Fruit fly (Drosophila melanogaster) whole organism, embryonic: ENCODE measurements around the gene firl.

Experiments
- ATbp ChIP-seq: fragments of 200-800 bp; sonication (Bioruptor generic); optimal IDR thresholded peaks from 2 replicates; lab custom pipeline; 2017; ENCODE audit warnings: missing biosample characterization, mild to moderate bottlenecking, missing genetic modification characterization, missing genetic modification reagents
- Atf6 ChIP-seq: fragments of 200-800 bp; sonication (Bioruptor generic); IDR thresholded peaks from 2 replicates; pipeline ENCODE4 v1.3.6; 2022; ENCODE audit warnings: missing biosample characterization, missing genetic modification characterization
- Blimp-1 ChIP-seq: fragments of 200-800 bp; sonication (Bioruptor generic); optimal IDR thresholded peaks from 3 replicates; lab custom pipeline; 2018; ENCODE audit warnings: missing biosample characterization, missing genetic modification characterization, mild to moderate bottlenecking, moderate library complexity, missing genetic modification reagents
- CG10147 ChIP-seq: fragments of 200-800 bp; sonication (Bioruptor generic); optimal IDR thresholded peaks from 2 replicates; lab custom pipeline; 2019; ENCODE audit warnings: missing biosample characterization, mild to moderate bottlenecking, missing genetic modification characterization, moderate library complexity
- CG10366 ChIP-seq: fragments of 200-800 bp; sonication (Bioruptor generic); IDR thresholded peaks from 2 replicates; pipeline ENCODE4 v1.3.6; 2022; ENCODE audit warnings: missing biosample characterization, missing genetic modification characterization
- CG10543 ChIP-seq: fragments of 200-800 bp; sonication (Bioruptor generic); optimal IDR thresholded peaks from 3 replicates; lab custom pipeline; 2017; ENCODE audit warnings: missing biosample characterization, mild to moderate bottlenecking, missing genetic modification characterization, moderate library complexity
- CG11504 ChIP-seq: fragments of 200-800 bp; sonication (Bioruptor generic); optimal IDR thresholded peaks from 3 replicates; lab custom pipeline; 2019; ENCODE audit warnings: missing biosample characterization, mild to moderate bottlenecking, missing genetic modification characterization, moderate library complexity
- CG12659 ChIP-seq: fragments of 200-800 bp; sonication (Bioruptor generic); optimal IDR thresholded peaks from 3 replicates; lab custom pipeline; 2017; ENCODE audit warnings: mild to moderate bottlenecking, missing biosample characterization, missing genetic modification reagents, missing genetic modification characterization
- CG15073 ChIP-seq: fragments of 200-800 bp; sonication (Bioruptor generic); optimal IDR thresholded peaks from 2 replicates; lab custom pipeline; 2016; ENCODE audit warnings: missing biosample characterization, missing genetic modification characterization
- CG1529 ChIP-seq: fragments of 200-800 bp; sonication (Bioruptor generic); optimal IDR thresholded peaks from 3 replicates; lab custom pipeline; 2018; ENCODE audit warnings: missing biosample characterization, missing genetic modification characterization
- CG1647 ChIP-seq: fragments of 200-800 bp; sonication (Bioruptor generic); optimal IDR thresholded peaks from 3 replicates; lab custom pipeline; 2016; ENCODE audit warnings: missing biosample characterization, missing genetic modification characterization
- CG17186 ChIP-seq: fragments of 200-800 bp; sonication (Bioruptor generic); optimal IDR thresholded peaks from 3 replicates; lab custom pipeline; 2017; ENCODE audit warnings: missing biosample characterization, missing genetic modification reagents, missing genetic modification characterization
- CG17802 ChIP-seq: fragments of 200-800 bp; sonication (Bioruptor generic); optimal IDR thresholded peaks from 2 replicates; lab custom pipeline; 2018; ENCODE audit warnings: missing biosample characterization, mild to moderate bottlenecking, missing genetic modification characterization, moderate library complexity
- CG2712 ChIP-seq: fragments of 200-800 bp; optimal IDR thresholded peaks from 3 replicates; lab custom pipeline; 2019; ENCODE audit warnings: missing biosample characterization, mild to moderate bottlenecking, missing genetic modification characterization, moderate library complexity
- CG2889 ChIP-seq: fragments of 200-800 bp; sonication (Bioruptor generic); IDR thresholded peaks from 3 replicates; pipeline ENCODE4 v1.3.6; 2022; ENCODE audit warnings: missing biosample characterization, missing genetic modification characterization
- CG34376 ChIP-seq: fragments of 200-800 bp; sonication (Bioruptor generic); optimal IDR thresholded peaks from 2 replicates; lab custom pipeline; 2018; ENCODE audit warnings: missing biosample characterization, mild to moderate bottlenecking, missing genetic modification characterization
- CG4328 ChIP-seq: fragments of 200-800 bp; sonication (Bioruptor generic); optimal IDR thresholded peaks from 3 replicates; lab custom pipeline; 2017; ENCODE audit warnings: missing biosample characterization, missing genetic modification reagents, missing genetic modification characterization
- CG4404 ChIP-seq: fragments of 200-800 bp; sonication (Bioruptor generic); IDR thresholded peaks from 2 replicates; pipeline ENCODE4 v1.3.6; 2022; ENCODE audit warnings: missing biosample characterization, missing genetic modification characterization
- CG6254 ChIP-seq: fragments of 200-800 bp; sonication (Bioruptor generic); optimal IDR thresholded peaks from 3 replicates; lab custom pipeline; 2017; ENCODE audit warnings: mild to moderate bottlenecking, missing biosample characterization, missing genetic modification reagents, missing genetic modification characterization
- CG6854 ChIP-seq: fragments of 200-800 bp; sonication (Bioruptor generic); optimal IDR thresholded peaks from 3 replicates; lab custom pipeline; 2017; ENCODE audit warnings: missing biosample characterization, mild to moderate bottlenecking, missing genetic modification characterization
- CG7987 ChIP-seq: fragments of 200-800 bp; sonication (Bioruptor generic); optimal IDR thresholded peaks from 2 replicates; lab custom pipeline; 2018; ENCODE audit warnings: missing biosample characterization, mild to moderate bottlenecking, missing genetic modification characterization, moderate library complexity
- CG9609 ChIP-seq: fragments of 200-800 bp; sonication (Bioruptor generic); optimal IDR thresholded peaks from 3 replicates; lab custom pipeline; 2016; ENCODE audit warnings: missing biosample characterization, missing genetic modification characterization
- CG9727 ChIP-seq: fragments of 200-800 bp; sonication (Bioruptor generic); optimal IDR thresholded peaks from 3 replicates; lab custom pipeline; 2017; ENCODE audit warnings: missing biosample characterization, mild to moderate bottlenecking, missing genetic modification characterization
- CG9817 ChIP-seq: fragments of 200-800 bp; sonication (Bioruptor generic); optimal IDR thresholded peaks from 2 replicates; lab custom pipeline; 2018; ENCODE audit warnings: missing biosample characterization, mild to moderate bottlenecking, missing genetic modification characterization, moderate library complexity
- Fer3 ChIP-seq: fragments of 200-800 bp; sonication (Bioruptor generic); optimal IDR thresholded peaks from 2 replicates; lab custom pipeline; 2018; ENCODE audit warnings: missing biosample characterization, mild to moderate bottlenecking, missing genetic modification characterization, moderate library complexity
- HLHmδ ChIP-seq: fragments of 200-800 bp; sonication (Bioruptor generic); optimal IDR thresholded peaks from 2 replicates; lab custom pipeline; 2018; ENCODE audit warnings: missing biosample characterization, mild to moderate bottlenecking, missing genetic modification characterization, moderate library complexity
- Hand ChIP-seq: fragments of 200-800 bp; sonication (Bioruptor generic); optimal IDR thresholded peaks from 2 replicates; lab custom pipeline; 2017; ENCODE audit warnings: mild to moderate bottlenecking, missing biosample characterization, missing genetic modification reagents, missing genetic modification characterization
- Med ChIP-seq: fragments of 200-800 bp; sonication (Bioruptor generic); peaks from one replicate; lab custom pipeline; 2016; ENCODE audit warnings: missing biosample characterization, missing genetic modification characterization, mild to moderate bottlenecking, inconsistent platforms, moderate library complexity
- Mrtf ChIP-seq: fragments of 200-800 bp; sonication (Bioruptor generic); IDR thresholded peaks from 3 replicates; pipeline ENCODE4 v1.3.6; 2022; ENCODE audit warnings: missing biosample characterization, missing genetic modification characterization
- NFAT ChIP-seq: fragments of 200-800 bp; sonication (Bioruptor generic); IDR thresholded peaks from 2 replicates; pipeline ENCODE4 v1.3.6; 2022; ENCODE audit warnings: missing biosample characterization, missing genetic modification characterization
- Nf-YB ChIP-seq: fragments of 200-800 bp; sonication (Bioruptor generic); optimal IDR thresholded peaks from 3 replicates; lab custom pipeline; 2019; ENCODE audit warnings: missing biosample characterization, mild to moderate bottlenecking, missing genetic modification characterization, moderate library complexity
- Poxn ChIP-seq: fragments of 200-800 bp; sonication (Bioruptor generic); IDR thresholded peaks from 2 replicates; pipeline ENCODE4 v1.3.6; 2022; ENCODE audit warnings: missing biosample characterization, missing genetic modification characterization
- Rfx ChIP-seq: fragments of 200-800 bp; sonication (Bioruptor generic); IDR thresholded peaks from 2 replicates; pipeline ENCODE4 v1.3.6; 2022; ENCODE audit warnings: missing biosample characterization, missing genetic modification characterization
- Sox100B ChIP-seq: fragments of 200-800 bp; sonication (Bioruptor generic); optimal IDR thresholded peaks from 3 replicates; lab custom pipeline; 2018; ENCODE audit warnings: missing biosample characterization, mild to moderate bottlenecking, missing genetic modification characterization
- Spps ChIP-seq: fragments of 200-800 bp; sonication (Bioruptor generic); optimal IDR thresholded peaks from 2 replicates; lab custom pipeline; 2018; ENCODE audit warnings: missing biosample characterization, mild to moderate bottlenecking, missing genetic modification characterization
- abd-A ChIP-seq: fragments of 200-800 bp; sonication (Bioruptor generic); optimal IDR thresholded peaks from 3 replicates; lab custom pipeline; 2019; ENCODE audit warnings: missing biosample characterization, mild to moderate bottlenecking, missing genetic modification characterization, moderate library complexity
- al ChIP-seq: fragments of 200-800 bp; sonication (Bioruptor generic); IDR thresholded peaks from 2 replicates; pipeline ENCODE4 v1.3.6; 2022; ENCODE audit warnings: missing biosample characterization, missing genetic modification characterization
- ato ChIP-seq: fragments of 200-800 bp; sonication (Bioruptor generic); IDR thresholded peaks from 2 replicates; pipeline ENCODE4 v1.3.6; 2022; ENCODE audit warnings: missing biosample characterization, missing genetic modification characterization; ENCODE audit not compliant: partially characterized antibody
- bcd ChIP-seq: fragments of 200-800 bp; sonication (Bioruptor generic); optimal IDR thresholded peaks from 2 replicates; lab custom pipeline; 2017; ENCODE audit warnings: missing biosample characterization, mild to moderate bottlenecking, missing genetic modification characterization
- cas ChIP-seq: fragments of 200-800 bp; sonication (Bioruptor generic); IDR thresholded peaks from 2 replicates; pipeline ENCODE4 v1.3.6; 2022; ENCODE audit warnings: missing biosample characterization, missing genetic modification characterization
- caup ChIP-seq: fragments of 200-800 bp; sonication (Bioruptor generic); optimal IDR thresholded peaks from 3 replicates; lab custom pipeline; 2017; ENCODE audit warnings: missing biosample characterization, mild to moderate bottlenecking, missing genetic modification characterization, moderate library complexity; ENCODE audit not compliant: severe bottlenecking
- fd3F ChIP-seq: fragments of 200-800 bp; sonication (Bioruptor generic); optimal IDR thresholded peaks from 2 replicates; lab custom pipeline; 2018; ENCODE audit warnings: missing biosample characterization, mild to moderate bottlenecking, missing genetic modification characterization, moderate library complexity
- gce ChIP-seq: fragments of 200-800 bp; sonication (Bioruptor generic); IDR thresholded peaks from 3 replicates; pipeline ENCODE4 v1.3.6; 2022; ENCODE audit warnings: missing biosample characterization, missing genetic modification characterization
- grau ChIP-seq: fragments of 200-800 bp; optimal IDR thresholded peaks from 3 replicates; lab custom pipeline; 2019; ENCODE audit warnings: missing biosample characterization, mild to moderate bottlenecking, missing genetic modification characterization, moderate library complexity
- org-1 ChIP-seq: fragments of 200-800 bp; sonication (Bioruptor generic); optimal IDR thresholded peaks from 2 replicates; lab custom pipeline; 2017; ENCODE audit warnings: missing biosample characterization, missing genetic modification characterization
- unpg ChIP-seq: fragments of 200-800 bp; sonication (Bioruptor generic); optimal IDR thresholded peaks from 3 replicates; lab custom pipeline; 2018; ENCODE audit warnings: missing biosample characterization, mild to moderate bottlenecking, missing genetic modification characterization, moderate library complexity
- zen ChIP-seq: fragments of 200-800 bp; sonication (Bioruptor generic); optimal IDR thresholded peaks from 3 replicates; lab custom pipeline; 2018; ENCODE audit warnings: missing biosample characterization, mild to moderate bottlenecking, missing genetic modification characterization, moderate library complexity
- zen2 ChIP-seq: fragments of 200-800 bp; sonication (Bioruptor generic); IDR thresholded peaks from 3 replicates; pipeline ENCODE4 v1.3.6; 2022; ENCODE audit warnings: missing biosample characterization, missing genetic modification characterization; ENCODE audit not compliant: partially characterized antibody

firl gene

DNA sequence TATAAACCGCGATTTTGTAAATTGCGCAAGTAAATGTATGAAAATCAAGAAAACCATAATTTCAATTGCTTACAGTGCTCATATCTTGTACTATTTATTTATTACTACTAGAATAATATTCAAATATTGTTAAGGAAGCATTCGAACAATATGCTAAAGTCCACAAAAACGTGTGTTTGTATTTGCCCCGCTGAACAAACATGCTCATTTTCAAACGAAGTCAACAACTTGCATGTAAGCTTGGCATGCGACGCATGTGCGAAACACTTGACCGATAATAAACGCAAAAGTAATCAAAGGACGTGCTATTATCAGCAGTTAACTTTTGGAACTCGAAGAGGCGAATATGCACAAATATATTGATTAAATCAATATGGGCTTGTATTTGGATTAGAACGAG, 45.4 kb downstream of the firl start (continued):
- TF ChIP-seq Med (peak; percentile 94), CG17802 (tag; lab: Kevin White, UChicago) (peak; percentile 15), CG12659 (GFP tag; lab: Kevin White, UChicago) (peak; percentile 83), CG6854 (GFP tag; lab: Kevin White, UChicago) (peak; percentile 48), CG9609 (peak; percentile 9), unpg (GFP tag; lab: Kevin White, UChicago) (peak; percentile 75), CG17186 (GFP tag; lab: Kevin White, UChicago) (no peak), Blimp-1 (peak; percentile 76), ato (GFP tag; lab: Robert Waterston, UW) (no peak), abd-A (tag; lab: Kevin White, UChicago) (no peak), CG11504 (tag; lab: Kevin White, UChicago) (peak; percentile 46), zen (tag; lab: Kevin White, UChicago) (no peak), Poxn (GFP tag; lab: Robert Waterston, UW) (no peak), Nf-YB (GFP tag; lab: Kevin White, UChicago) (peak; percentile 48), CG1529 (GFP tag; lab: Kevin White, UChicago) (peak; percentile 86), Spps (tag; lab: Kevin White, UChicago) (peak; percentile 23), caup (GFP tag; lab: Kevin White, UChicago) (peak; percentile 85), bcd (GFP tag; lab: Kevin White, UChicago) (peak; percentile 34), CG4404 (no peak), org-1 (GFP tag; lab: Kevin White, UChicago) (peak; percentile 62), CG1647 (GFP tag; lab: Kevin White, UChicago) (peak; percentile 33), zen2 (GFP tag; lab: Robert Waterston, UW) (no peak), ATbp (GFP tag; lab: Kevin White, UChicago) (peak; percentile 93), cas (GFP tag; lab: Robert Waterston, UW) (no peak), CG2712 (peak; percentile 26), CG7987 (peak; percentile 91), CG9727 (GFP tag; lab: Kevin White, UChicago) (peak; percentile 36), HLHmδ (GFP tag; lab: Kevin White, UChicago) (peak; percentile 52), CG6254 (GFP tag; lab: Kevin White, UChicago) (peak; percentile 39), CG15073 (GFP tag; lab: Kevin White, UChicago) (peak; percentile 19), Mrtf (GFP tag; lab: Robert Waterston, UW) (no peak), CG2889 (GFP tag; lab: Robert Waterston, UW) (no peak), gce (GFP tag; lab: Robert Waterston, UW) (no peak), CG4328 (GFP tag; lab: Kevin White, UChicago) (peak; percentile 25), Fer3 (tag; lab: Kevin White, UChicago) (peak; percentile 73), fd3F (GFP tag; lab: Kevin White, UChicago) (peak; percentile 71), Sox100B (GFP tag; lab: Kevin White, UChicago) (no peak), CG9817 (tag; lab: Kevin White, UChicago) (peak; percentile 29), Atf6 (GFP tag; lab: Robert Waterston, UW) (peak; percentile 83), grau (tag; lab: Kevin White, UChicago) (peak; percentile 60), CG10366 (GFP tag; lab: Robert Waterston, UW) (no peak), NFAT (no peak), CG10543 (GFP tag; lab: Kevin White, UChicago) (peak; percentile 80), CG34376 (GFP tag; lab: Kevin White, UChicago) (peak; percentile 40), al (GFP tag; lab: Robert Waterston, UW) (no peak), Hand (GFP tag; lab: Kevin White, UChicago) (peak; percentile 42), Rfx (GFP tag; lab: Robert Waterston, UW) (peak; percentile 74; the same call in 1 of the 2 replicates), CG10147 (GFP tag; lab: Kevin White, UChicago) (peak; percentile 34)
